Fruit fly (Drosophila melanogaster) whole organism, adult: Measurements from ENCODE around the gene CG7298.

Experiments used
- CG11617 ChIP-seq: fragments of 200-800 bp; sonication (Bioruptor generic); optimal IDR thresholded peaks from 2 replicates; lab custom pipeline; 2017; ENCODE audit warnings: mild to moderate bottlenecking, missing biosample characterization, missing genetic modification reagents, missing genetic modification characterization
- CG12768 ChIP-seq: fragments of 200-800 bp; sonication (Bioruptor generic); optimal IDR thresholded peaks from 2 replicates; lab custom pipeline; 2017; ENCODE audit warnings: missing biosample characterization, missing genetic modification characterization, mild to moderate bottlenecking, moderate library complexity, missing genetic modification reagents
- CG14711 ChIP-seq: fragments of 200-800 bp; sonication (Bioruptor generic); optimal IDR thresholded peaks from 2 replicates; lab custom pipeline; 2018; ENCODE audit warnings: missing biosample characterization, mild to moderate bottlenecking, missing genetic modification characterization, moderate library complexity
- CG1620 ChIP-seq: fragments of 200-800 bp; sonication (Bioruptor generic); optimal IDR thresholded peaks from 2 replicates; lab custom pipeline; 2016; ENCODE audit warnings: missing biosample characterization, missing genetic modification characterization
- CG33017 ChIP-seq: fragments of 200-800 bp; sonication (Bioruptor generic); optimal IDR thresholded peaks from 2 replicates; lab custom pipeline; 2018; ENCODE audit warnings: missing biosample characterization, mild to moderate bottlenecking, missing genetic modification characterization, moderate library complexity
- CG5204 ChIP-seq: fragments of 200-800 bp; sonication (Bioruptor generic); optimal IDR thresholded peaks from 2 replicates; lab custom pipeline; 2016; ENCODE audit warnings: missing biosample characterization, missing genetic modification characterization
- CG7045 ChIP-seq: fragments of 200-800 bp; sonication (Bioruptor generic); optimal IDR thresholded peaks from 2 replicates; lab custom pipeline; 2017; ENCODE audit warnings: missing biosample characterization, mild to moderate bottlenecking, missing genetic modification characterization
- CG7101 ChIP-seq: fragments of 200-800 bp; sonication (Bioruptor generic); optimal IDR thresholded peaks from 2 replicates; lab custom pipeline; 2018; ENCODE audit warnings: missing biosample characterization, mild to moderate bottlenecking, missing genetic modification characterization, moderate library complexity
- Clk ChIP-seq: fragments of 200-800 bp; sonication (Bioruptor generic); optimal IDR thresholded peaks from 2 replicates; lab custom pipeline; 2017; ENCODE audit warnings: missing biosample characterization, missing genetic modification characterization
- Crg-1 ChIP-seq: fragments of 200-800 bp; sonication (Bioruptor generic); optimal IDR thresholded peaks from 2 replicates; lab custom pipeline; 2016; ENCODE audit warnings: missing biosample characterization, missing genetic modification characterization
- Hr96 ChIP-seq: fragments of 200-800 bp; sonication (Bioruptor generic); optimal IDR thresholded peaks from 2 replicates; lab custom pipeline; 2016; ENCODE audit warnings: missing biosample characterization, missing genetic modification characterization
- Mnt ChIP-seq: fragments of 200-800 bp; sonication (Bioruptor generic); optimal IDR thresholded peaks from 2 replicates; lab custom pipeline; 2016; ENCODE audit warnings: missing biosample characterization, mild to moderate bottlenecking, missing genetic modification characterization
- bab1 ChIP-seq: fragments of 200-800 bp; sonication (Bioruptor generic); optimal IDR thresholded peaks from 3 replicates; lab custom pipeline; 2019; ENCODE audit warnings: missing biosample characterization, mild to moderate bottlenecking, missing genetic modification characterization, moderate library complexity
- cic ChIP-seq: fragments of 200-800 bp; sonication (Bioruptor generic); optimal IDR thresholded peaks from 2 replicates; lab custom pipeline; 2017; ENCODE audit warnings: missing biosample characterization, mild to moderate bottlenecking, missing genetic modification characterization, moderate library complexity
- cnc ChIP-seq, 2 experiments: fragments of >200 bp; optimal IDR thresholded peaks; 2 replicates each; lab custom pipeline; 2017
- kay ChIP-seq: fragments of 200-800 bp; sonication (Bioruptor generic); peaks from one replicate; lab custom pipeline; 2016; ENCODE audit warnings: missing biosample characterization, missing genetic modification characterization, borderline replicate concordance
- ovo ChIP-seq: fragments of 200-800 bp; sonication (Bioruptor generic); optimal IDR thresholded peaks from 2 replicates; lab custom pipeline; 2016; ENCODE audit warnings: missing biosample characterization, missing genetic modification characterization
- pad ChIP-seq: fragments of 200-800 bp; sonication (Bioruptor generic); optimal IDR thresholded peaks from 3 replicates; lab custom pipeline; 2017; ENCODE audit warnings: missing biosample characterization, missing genetic modification characterization, mild to moderate bottlenecking, moderate library complexity, missing genetic modification reagents
- tj ChIP-seq: fragments of 200-800 bp; sonication (Bioruptor generic); optimal IDR thresholded peaks from 3 replicates; lab custom pipeline; 2017; ENCODE audit warnings: missing biosample characterization, mild to moderate bottlenecking, missing genetic modification characterization, moderate library complexity
- toe ChIP-seq: fragments of 200-800 bp; sonication (Bioruptor generic); optimal IDR thresholded peaks from 2 replicates; lab custom pipeline; 2016; ENCODE audit warnings: missing biosample characterization, missing genetic modification characterization

The CG7298 gene

dm6 chr3L:20187885-20188570, 15.5 kb downstream of the CG7298 start, which contains the start of gene Ssk:
Gene Ssk (plus strand): TSS chr3L:20188522.
- no peak for TF ChIP-seq CG5204
- no peak for TF ChIP-seq bab1 (GFP tag; lab: Kevin White, UChicago)
- no peak for TF ChIP-seq cnc (optimal IDR thresholded peaks at IDR 0.05; lab: Kevin White, UChicago)
- TF ChIP-seq CG14711: no peak
- no peak for TF ChIP-seq CG7045
- TF ChIP-seq Clk (GFP tag; lab: Kevin White, UChicago): no peak
- peak; percentile 91 for TF ChIP-seq cic (GFP tag; lab: Kevin White, UChicago)
- TF ChIP-seq pad (GFP tag; lab: Kevin White, UChicago): no peak
- peak; percentile 32 for TF ChIP-seq CG12768 (GFP tag; lab: Kevin White, UChicago)
- peak; percentile 37 for TF ChIP-seq tj (GFP tag; lab: Kevin White, UChicago)
- TF ChIP-seq toe (GFP tag; lab: Kevin White, UChicago): peak; percentile 60
- peak; percentile 33 for TF ChIP-seq Hr96 (GFP tag; lab: Kevin White, UChicago)
- peak; percentile 97 for TF ChIP-seq kay (GFP tag; lab: Kevin White, UChicago)
- TF ChIP-seq CG11617 (GFP tag; lab: Kevin White, UChicago): peak; percentile 29
- peak; percentile 66 for TF ChIP-seq ovo (GFP tag; lab: Kevin White, UChicago)
- no peak for TF ChIP-seq Mnt (GFP tag; lab: Kevin White, UChicago)
- peak; percentile 37 for TF ChIP-seq CG33017 (tag; lab: Kevin White, UChicago)

DNA sequence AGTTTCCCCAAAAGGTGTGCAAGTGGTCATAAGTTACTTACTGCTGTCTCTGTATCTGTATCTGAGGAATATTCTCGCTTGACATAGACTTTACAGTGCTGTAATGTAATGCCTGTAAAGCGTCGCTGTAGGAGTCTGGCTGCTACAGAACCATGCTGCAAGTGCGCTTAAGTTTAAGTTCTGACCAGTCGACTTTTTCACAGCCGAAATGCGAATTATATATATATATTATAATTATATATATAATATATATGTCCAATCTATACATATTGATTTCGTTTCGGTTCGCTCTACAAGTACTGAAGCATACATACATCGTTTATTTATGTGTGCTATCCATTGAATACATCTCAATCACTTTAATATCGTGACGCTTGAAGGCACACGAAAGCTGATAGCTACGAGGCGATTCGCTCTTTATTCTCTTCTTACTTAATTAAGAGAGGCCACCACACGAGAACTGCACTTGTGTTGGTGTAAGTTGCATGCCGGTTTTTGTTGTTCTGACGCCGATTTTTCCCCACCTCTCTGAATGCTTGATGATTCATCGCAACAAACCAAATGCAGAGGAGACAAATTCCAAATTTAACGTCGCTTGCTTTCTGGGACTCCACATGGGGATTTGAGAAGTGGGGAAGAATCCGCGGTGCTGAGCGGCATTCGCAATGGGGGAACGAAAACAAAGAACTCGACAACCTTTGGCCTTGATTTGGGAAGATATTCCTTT, 17.0 kb downstream of the CG7298 start:
- TF ChIP-seq ovo (GFP tag; lab: Kevin White, UChicago): peak; percentile 0
- peak; percentile 96 for TF ChIP-seq cic (GFP tag; lab: Kevin White, UChicago)
- TF ChIP-seq cnc (optimal IDR thresholded peaks at IDR 0.05; lab: Kevin White, UChicago): no peak
- no peak for TF ChIP-seq Mnt (GFP tag; lab: Kevin White, UChicago)
- TF ChIP-seq Crg-1 (GFP tag; lab: Kevin White, UChicago): peak; percentile 28
- TF ChIP-seq CG12768 (GFP tag; lab: Kevin White, UChicago): no peak
- TF ChIP-seq pad (GFP tag; lab: Kevin White, UChicago): peak; percentile 16
- TF ChIP-seq tj (GFP tag; lab: Kevin White, UChicago): peak; percentile 53
- no peak for TF ChIP-seq CG7045

dm6 chr3L:20185886-20186285, 17.6 kb downstream of the CG7298 start:
- TF ChIP-seq cic (GFP tag; lab: Kevin White, UChicago): peak; percentile 98
- TF ChIP-seq bab1 (GFP tag; lab: Kevin White, UChicago): no peak
- no peak for TF ChIP-seq CG14711
- no peak for TF ChIP-seq Mnt (GFP tag; lab: Kevin White, UChicago)
- peak; percentile 97 for TF ChIP-seq kay (GFP tag; lab: Kevin White, UChicago)
- TF ChIP-seq Hr96 (GFP tag; lab: Kevin White, UChicago): no peak
- no peak for TF ChIP-seq toe (GFP tag; lab: Kevin White, UChicago)

DNA sequence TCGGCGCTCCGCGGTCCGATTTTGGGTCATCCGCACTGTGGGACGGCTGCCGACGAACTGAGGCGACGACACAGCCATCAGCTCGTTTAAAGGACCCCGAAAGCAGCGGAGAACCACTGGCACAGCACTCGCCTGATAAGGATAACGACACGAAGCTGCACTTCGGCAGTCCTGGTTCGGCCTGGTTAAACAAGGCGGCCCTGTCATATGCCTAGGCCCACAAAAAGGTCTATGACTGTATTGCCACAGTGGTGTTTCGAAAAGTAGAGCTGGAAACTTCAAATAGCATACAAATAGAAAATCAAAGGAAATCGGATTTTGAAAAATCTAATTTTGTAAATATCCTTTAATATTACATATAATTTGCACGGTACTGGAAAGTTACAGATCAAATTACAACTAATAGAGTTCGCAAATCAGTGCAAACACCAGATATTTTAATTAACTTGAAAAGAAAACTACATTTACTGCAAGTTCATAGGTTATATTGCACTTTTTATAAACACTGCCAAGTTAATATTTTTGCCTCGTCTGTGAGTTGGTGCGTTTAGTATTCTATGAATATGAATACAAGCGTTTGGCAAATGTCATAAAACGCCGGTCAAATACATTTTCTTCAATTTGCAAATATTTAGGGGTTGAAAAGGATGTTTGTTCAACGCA, 18.1 kb downstream of the CG7298 start:
- peak; percentile 6 for TF ChIP-seq CG11617 (GFP tag; lab: Kevin White, UChicago)
- TF ChIP-seq CG1620 (GFP tag; lab: Kevin White, UChicago): no peak
- no peak for TF ChIP-seq Hr96 (GFP tag; lab: Kevin White, UChicago)
- TF ChIP-seq bab1 (GFP tag; lab: Kevin White, UChicago): no peak
- TF ChIP-seq tj (GFP tag; lab: Kevin White, UChicago): no peak
- TF ChIP-seq CG5204: peak; percentile 51
- TF ChIP-seq kay (GFP tag; lab: Kevin White, UChicago): no peak
- no peak for TF ChIP-seq Mnt (GFP tag; lab: Kevin White, UChicago)
- TF ChIP-seq CG12768 (GFP tag; lab: Kevin White, UChicago): peak; percentile 18
- TF ChIP-seq toe (GFP tag; lab: Kevin White, UChicago): peak; percentile 9
- TF ChIP-seq ovo (GFP tag; lab: Kevin White, UChicago): no peak
- TF ChIP-seq pad (GFP tag; lab: Kevin White, UChicago): no peak
- TF ChIP-seq Clk (GFP tag; lab: Kevin White, UChicago): no peak
- peak; percentile 32 for TF ChIP-seq CG33017 (tag; lab: Kevin White, UChicago)
- TF ChIP-seq CG7045: no peak
- no peak for TF ChIP-seq CG14711
- no peak for TF ChIP-seq cnc (optimal IDR thresholded peaks at IDR 0.05; lab: Kevin White, UChicago)
- TF ChIP-seq cic (GFP tag; lab: Kevin White, UChicago): no peak
- TF ChIP-seq Crg-1 (GFP tag; lab: Kevin White, UChicago): no peak
- TF ChIP-seq CG7101 (tag; lab: Kevin White, UChicago): peak; percentile 28

DNA sequence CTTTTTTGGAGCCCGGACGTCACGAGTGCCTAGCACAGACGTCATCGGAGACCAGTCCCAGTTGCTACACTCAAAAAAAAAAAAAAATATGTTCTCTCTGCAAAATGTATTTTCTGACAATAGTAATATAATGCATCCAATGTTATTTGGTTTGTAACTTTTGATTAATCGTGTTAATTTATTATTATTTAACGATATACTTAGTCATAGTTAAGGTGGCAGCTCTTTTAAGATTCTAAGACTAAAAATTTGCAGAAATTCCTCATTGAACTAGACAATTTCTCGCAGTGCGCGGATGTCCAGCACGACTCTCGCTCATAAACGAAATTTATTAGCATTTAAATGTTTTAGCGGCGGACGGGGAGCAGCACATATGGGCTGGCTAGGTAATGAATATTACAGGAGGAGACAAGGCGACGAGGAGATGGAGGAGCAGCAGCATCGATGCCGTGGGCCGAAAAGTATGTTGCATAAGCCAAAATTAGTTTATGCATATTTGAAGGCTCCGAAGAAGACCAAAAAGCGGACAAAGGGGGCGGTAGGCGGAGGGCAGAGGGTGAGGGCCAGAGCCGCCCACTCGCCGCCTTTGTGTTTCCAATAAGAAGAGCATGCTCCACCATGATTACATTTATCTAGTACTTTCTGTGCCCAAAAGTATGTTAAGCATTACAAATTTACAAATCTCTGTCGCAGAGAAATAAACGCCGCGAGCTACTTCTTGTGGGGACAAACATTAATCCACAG, 20.0 kb downstream of the CG7298 start:
- peak; percentile 7 for TF ChIP-seq CG5204
- no peak for TF ChIP-seq Hr96 (GFP tag; lab: Kevin White, UChicago)
- no peak for TF ChIP-seq Clk (GFP tag; lab: Kevin White, UChicago)
